Fruit fly (Drosophila melanogaster) whole organism, adult: Measurements from ENCODE around the gene CG16782.

Experiments
- Hr96 ChIP-seq: fragments of 200-800 bp; sonication (Bioruptor generic); optimal IDR thresholded peaks from 2 replicates; lab custom pipeline; 2016; ENCODE audit warnings: missing biosample characterization, missing genetic modification characterization
- tj ChIP-seq: fragments of 200-800 bp; sonication (Bioruptor generic); optimal IDR thresholded peaks from 3 replicates; lab custom pipeline; 2017; ENCODE audit warnings: missing biosample characterization, mild to moderate bottlenecking, missing genetic modification characterization, moderate library complexity
- toe ChIP-seq: fragments of 200-800 bp; sonication (Bioruptor generic); optimal IDR thresholded peaks from 2 replicates; lab custom pipeline; 2016; ENCODE audit warnings: missing biosample characterization, missing genetic modification characterization

DNA sequence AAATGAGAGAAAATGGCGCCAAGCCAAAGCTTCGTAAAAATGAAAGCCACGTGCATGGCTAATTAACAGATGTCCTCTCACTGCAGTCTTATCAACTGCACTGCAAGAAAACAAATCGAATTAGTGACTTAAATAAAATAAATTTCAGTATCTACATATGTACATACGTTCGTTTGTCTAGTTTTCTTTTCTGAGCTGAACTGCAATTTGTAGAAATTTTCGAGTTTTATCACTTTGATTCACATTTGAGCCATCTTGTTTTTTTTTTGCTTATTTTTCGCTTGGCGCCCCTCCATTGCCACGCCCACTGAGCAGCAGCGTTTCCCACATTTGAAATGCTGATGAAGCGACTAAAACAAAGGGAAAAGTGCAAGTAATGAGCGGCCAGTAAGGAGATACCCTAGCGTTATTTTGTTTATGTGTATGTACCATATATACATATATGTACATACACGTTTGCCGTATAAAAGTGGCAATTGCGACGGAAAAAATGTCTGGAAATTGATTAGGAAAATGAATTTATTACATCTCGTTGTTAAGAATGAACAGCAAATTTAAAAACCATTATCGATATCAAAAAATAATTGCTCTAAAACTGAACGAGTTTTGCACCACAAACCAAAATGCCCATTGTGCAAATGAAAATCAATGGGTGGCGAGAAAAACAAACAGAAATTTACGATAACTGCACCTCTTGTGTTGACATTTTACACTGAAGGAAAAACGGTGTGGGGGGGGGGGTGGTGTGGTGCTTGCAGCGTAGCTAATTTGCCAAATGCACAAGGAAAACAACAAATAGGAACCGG, 12.1 kb downstream of the CG16782 start:
- TF ChIP-seq Hr96 (GFP tag; lab: Kevin White, UChicago) (peak; percentile 54), toe (GFP tag; lab: Kevin White, UChicago) (peak; percentile 26), tj (peak; percentile 90)
